Worm (Caenorhabditis elegans) whole organism, L3 larva: ENCODE results near the gene aat-3.

ENCODE experiments used
- jun-1 ChIP-seq: fragments of 150-350 bp; optimal IDR thresholded peaks from 2 replicates; lab custom pipeline; 2014; ENCODE audit warnings: missing biosample characterization, missing genetic modification reagents, missing genetic modification characterization
- nhr-237 ChIP-seq: fragments of 150-350 bp; optimal IDR thresholded peaks from 2 replicates; lab custom pipeline; 2014; ENCODE audit warnings: missing biosample characterization, missing genetic modification characterization
- unc-62 ChIP-seq: fragments of 150-350 bp; sonication (generic microtip); optimal IDR thresholded peaks from 4 replicates; lab custom pipeline; 2014; ENCODE audit warnings: missing biosample characterization, missing genetic modification reagents, missing genetic modification characterization

DNA sequence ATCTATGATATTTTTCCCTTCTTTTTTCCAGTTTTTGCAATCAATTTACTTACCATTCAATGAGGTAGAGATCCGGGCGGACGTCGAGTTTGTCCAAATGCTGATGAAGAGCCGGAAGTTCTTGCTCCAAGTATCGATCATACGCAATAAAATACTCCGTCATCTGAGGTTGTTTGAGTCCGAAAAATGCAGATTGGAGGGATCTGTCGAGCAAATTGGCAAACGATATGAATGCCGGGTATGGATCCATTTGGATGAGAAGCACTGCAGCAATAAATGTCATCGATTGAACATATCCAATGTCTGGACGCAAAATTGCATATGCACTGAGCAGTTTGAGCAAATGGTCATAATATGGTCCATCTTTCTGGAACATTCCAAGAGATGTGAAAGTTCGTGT is 24.9 kb upstream of the aat-3 start:
- TF ChIP-seq nhr-237 (no peak), jun-1 (tag; lab: Kevin White, UChicago) (no peak), unc-62 (GFP tag; lab: Kevin White, UChicago) (no peak)
